Fruit fly (Drosophila melanogaster): ENCODE results near the gene Ir7c.
A peak's percentile ranks its signal among the peaks of the same experiment; 100 is the strongest.

Gene Ir7c

DNA sequence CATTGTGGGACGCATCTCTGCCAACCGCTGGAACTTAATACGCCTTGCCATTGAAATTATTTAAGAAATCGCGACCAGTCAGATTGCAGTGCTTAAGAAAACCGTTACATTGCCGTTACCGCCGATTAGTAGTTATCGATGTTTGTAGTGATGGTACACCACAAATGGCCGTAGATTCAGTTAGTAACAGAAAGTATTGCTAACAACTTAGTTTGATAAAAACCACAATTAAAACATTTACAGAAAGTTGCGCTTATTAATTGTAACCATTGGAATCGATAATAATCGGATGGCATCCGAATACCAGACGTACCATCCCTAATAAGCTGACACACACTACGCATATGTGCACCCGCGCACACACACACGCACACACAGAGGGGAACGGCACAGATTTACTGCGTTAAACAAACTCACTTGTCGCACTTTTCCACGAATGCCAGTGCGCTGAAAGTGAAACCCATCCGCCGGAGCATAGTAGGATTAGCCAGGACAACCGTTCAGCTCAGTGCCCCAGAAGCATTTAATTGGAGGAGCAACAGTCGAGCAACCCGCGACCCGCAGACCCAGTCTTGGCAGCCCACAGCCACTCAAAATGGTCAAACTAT, 46.0 kb downstream of the Ir7c start, which contains the start of the genes hdm and Ykt6 (continued):
- TF ChIP-seq Stat92E (GFP tag; optimal IDR thresholded peaks at IDR 0.05) (peak in 1 of 3 experiments; percentile 10), NfI (GFP tag; optimal IDR thresholded peaks at IDR 0.05) (peak; percentile 63), CG13624 (GFP tag; optimal IDR thresholded peaks at IDR 0.05) (peak; percentile 84), slou (GFP tag; optimal IDR thresholded peaks at IDR 0.05) (peak; percentile 64), da (GFP tag; optimal IDR thresholded peaks at IDR 0.05) (peak; percentile 26), CG8944 (GFP tag; optimal IDR thresholded peaks at IDR 0.05) (peak; percentile 71), dan (GFP tag; IDR thresholded peaks at IDR 0.05) (no peak), wdn (GFP tag; IDR thresholded peaks at IDR 0.05) (peak; percentile 81), prd (optimal IDR thresholded peaks at IDR 0.05) (no peak), prd (GFP tag; IDR thresholded peaks at IDR 0.05) (peak; percentile 92), pb (GFP tag; optimal IDR thresholded peaks at IDR 0.05) (peak; percentile 31), h (optimal IDR thresholded peaks at IDR 0.05) (no peak), ap (GFP tag; IDR thresholded peaks at IDR 0.05) (peak; percentile 75), toy (GFP tag; IDR thresholded peaks at IDR 0.05) (no peak), pho (GFP tag; optimal IDR thresholded peaks at IDR 0.05) (peak; percentile 76), Sry-β (GFP tag; optimal IDR thresholded peaks at IDR 0.05) (peak; percentile 12), Pdp1 (GFP tag; optimal IDR thresholded peaks at IDR 0.05) (peak; percentile 78 to 80), CG11695 (GFP tag; IDR thresholded peaks at IDR 0.05) (peak; percentile 81), onecut (GFP tag; IDR thresholded peaks at IDR 0.05) (peak; percentile 61), salm (tag; optimal IDR thresholded peaks at IDR 0.05) (peak; percentile 12), CG11456 (GFP tag; IDR thresholded peaks at IDR 0.05) (no peak; the same call in 1 of the 3 replicates), crc (GFP tag; optimal IDR thresholded peaks at IDR 0.05) (peak; percentile 73), psq (GFP tag; optimal IDR thresholded peaks at IDR 0.05) (peak; percentile 43), hb (GFP tag; IDR thresholded peaks at IDR 0.05; ENCODE audit: partially characterized antibody) (peak; percentile 92), Hr39 (optimal IDR thresholded peaks at IDR 0.05) (no peak), CG6791 (GFP tag; IDR thresholded peaks at IDR 0.05; ENCODE audit: partially characterized antibody) (peak; percentile 91), HLH4C (GFP tag; IDR thresholded peaks at IDR 0.05; ENCODE audit: partially characterized antibody) (peak; percentile 95), Six4 (GFP tag; optimal IDR thresholded peaks at IDR 0.05) (peak; percentile 68), yki (optimal IDR thresholded peaks at IDR 0.05) (no peak), CG34376 (GFP tag; optimal IDR thresholded peaks at IDR 0.05) (peak; percentile 62), CG15011 (GFP tag; optimal IDR thresholded peaks at IDR 0.05) (no peak), CG34224 (GFP tag; IDR thresholded peaks at IDR 0.05; ENCODE audit: partially characterized antibody) (peak; percentile 99), stwl (tag; optimal IDR thresholded peaks at IDR 0.05) (peak; percentile 42), CG7271 (tag; optimal IDR thresholded peaks at IDR 0.05) (peak; percentile 41), jing (GFP tag; optimal IDR thresholded peaks at IDR 0.05) (no peak), abd-A (tag; optimal IDR thresholded peaks at IDR 0.05) (no peak), aop (GFP tag; IDR thresholded peaks at IDR 0.05) (peak; percentile 43; the same call in 1 of the 2 replicates), Taf1 (GFP tag; IDR thresholded peaks at IDR 0.05) (peak; percentile 80; the same call in 1 of the 2 replicates), Lhr (GFP tag; optimal IDR thresholded peaks at IDR 0.05) (peak; percentile 52), Meics (GFP tag; optimal IDR thresholded peaks at IDR 0.05) (no peak), jigr1 (GFP tag; IDR thresholded peaks at IDR 0.05) (0 out of 3 replicates have a peak, but pooled peaks have one; percentile 20), fru (optimal IDR thresholded peaks at IDR 0.05) (no peak), CG2889 (GFP tag; IDR thresholded peaks at IDR 0.05) (peak; percentile 67; the same call in 2 of the 3 replicates), wek (GFP tag; optimal IDR thresholded peaks at IDR 0.05) (peak; percentile 51), CG17829 (tag; optimal IDR thresholded peaks at IDR 0.05) (peak; percentile 78), Bdp1 (GFP tag; optimal IDR thresholded peaks at IDR 0.05) (peak; percentile 79), Neu2 (GFP tag; optimal IDR thresholded peaks at IDR 0.05; ENCODE audit: borderline replicate concordance) (peak; percentile 97), lbe (GFP tag; optimal IDR thresholded peaks at IDR 0.05) (peak; percentile 64), fd102C (GFP tag; optimal IDR thresholded peaks at IDR 0.05) (no peak), CG3995 (GFP tag; optimal IDR thresholded peaks at IDR 0.05) (peak; percentile 88), Dll (GFP tag; IDR thresholded peaks at IDR 0.05; ENCODE audit: partially characterized antibody) (peak; percentile 98)

Data from whole organism, embryonic.